1 fruit fly cellular context compared by ENCODE assay signal in the genomic region with DNA sequence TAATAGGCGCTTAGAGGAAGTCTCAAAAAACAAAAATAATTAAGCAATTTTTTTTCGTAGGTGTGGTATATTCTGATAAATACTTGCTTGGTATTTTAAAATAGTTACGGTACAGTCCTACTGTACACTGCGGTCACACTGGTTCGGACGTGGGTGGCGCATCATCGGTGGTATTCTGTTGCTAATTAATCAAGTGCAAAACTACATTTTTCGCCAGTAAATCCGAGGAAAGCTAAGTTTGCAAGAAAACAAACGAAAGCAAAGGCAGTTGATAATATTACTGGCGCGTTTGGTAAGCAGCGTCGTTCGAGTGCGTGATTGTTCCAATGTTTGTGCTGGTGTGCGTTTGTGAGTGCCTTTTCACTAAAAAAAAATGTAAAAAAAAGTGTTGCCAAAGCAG.
TF ChIP-seq lines count a peak whose summit lies in the region.

A gene (plus strand): TSS at position 125 of the 400 bp plus-strand sequence.

TF ChIP-seq in whole organism, embryonic, 481 proteins besides CTCF, POLR2A, EP300 and RAD21 (continued from another document and continues in another):
- TF ChIP-seq E2f1 (GFP tag; IDR thresholded peaks at IDR 0.05; lab: Robert Waterston, UW), result no peak
- TF ChIP-seq CG7928 (GFP tag; optimal IDR thresholded peaks at IDR 0.05; lab: Kevin White, UChicago), result no peak
- no peak for TF ChIP-seq chif (GFP tag; optimal IDR thresholded peaks at IDR 0.05; lab: Kevin White, UChicago)
- TF ChIP-seq HHEX (GFP tag; optimal IDR thresholded peaks at IDR 0.05; lab: Kevin White, UChicago), result no peak
- TF ChIP-seq CG9727 (GFP tag; optimal IDR thresholded peaks at IDR 0.05; lab: Kevin White, UChicago), result no peak
- no peak for TF ChIP-seq CG18011 (GFP tag; optimal IDR thresholded peaks at IDR 0.05; lab: Kevin White, UChicago)
- TF ChIP-seq Aef1 (GFP tag; IDR thresholded peaks at IDR 0.05; lab: Robert Waterston, UW), result no peak
- TF ChIP-seq ind (GFP tag; optimal IDR thresholded peaks at IDR 0.05; lab: Kevin White, UChicago), result no peak
- no peak for TF ChIP-seq ato (GFP tag; IDR thresholded peaks at IDR 0.05; lab: Robert Waterston, UW; ENCODE audit: partially characterized antibody)
- TF ChIP-seq CG12155 (GFP tag; optimal IDR thresholded peaks at IDR 0.05; lab: Kevin White, UChicago), result no peak
- no peak for TF ChIP-seq otp (GFP tag; IDR thresholded peaks at IDR 0.05; lab: Robert Waterston, UW)
- TF ChIP-seq dpn (GFP tag; optimal IDR thresholded peaks at IDR 0.05; lab: Kevin White, UChicago), result no peak
- no peak for TF ChIP-seq fd3F (GFP tag; optimal IDR thresholded peaks at IDR 0.05; lab: Kevin White, UChicago)
- TF ChIP-seq sd (tag; optimal IDR thresholded peaks at IDR 0.05; lab: Kevin White, UChicago), result no peak
- no peak for TF ChIP-seq D19B (GFP tag; optimal IDR thresholded peaks at IDR 0.05; lab: Kevin White, UChicago)
- TF ChIP-seq vvl (GFP tag; IDR thresholded peaks at IDR 0.05; lab: Robert Waterston, UW), result no peak
- no peak for TF ChIP-seq sens-2 (GFP tag; IDR thresholded peaks at IDR 0.05; lab: Robert Waterston, UW)
- TF ChIP-seq corto (GFP tag; optimal IDR thresholded peaks at IDR 0.05; lab: Kevin White, UChicago), result no peak
- TF ChIP-seq scrt (GFP tag; optimal IDR thresholded peaks at IDR 0.05; lab: Kevin White, UChicago), result no peak
- 0 out of 2 replicates have a peak, but pooled peaks have one; percentile 43 for TF ChIP-seq bbx (GFP tag; IDR thresholded peaks at IDR 0.05; lab: Robert Waterston, UW; ENCODE audit: partially characterized antibody)
- no peak for TF ChIP-seq CG1832 (GFP tag; optimal IDR thresholded peaks at IDR 0.05; lab: Kevin White, UChicago)
- no peak for TF ChIP-seq esg (GFP tag; conservative IDR thresholded peaks at IDR 0.05; lab: Robert Waterston, UW)
- TF ChIP-seq Rfx (GFP tag; IDR thresholded peaks at IDR 0.05; lab: Robert Waterston, UW), result no peak; the same call in 1 of the 2 replicates
- TF ChIP-seq Jarid2 (GFP tag; optimal IDR thresholded peaks at IDR 0.05; lab: Kevin White, UChicago), result peak; percentile 72
- TF ChIP-seq zfh1 (GFP tag; IDR thresholded peaks at IDR 0.05; lab: Robert Waterston, UW), result peak; percentile 39; the same call in 1 of the 3 replicates
- no peak for TF ChIP-seq Hand (GFP tag; optimal IDR thresholded peaks at IDR 0.05; lab: Kevin White, UChicago)
- peak; percentile 40 for TF ChIP-seq CG15514 (GFP tag; optimal IDR thresholded peaks at IDR 0.05; lab: Kevin White, UChicago)
- TF ChIP-seq Myb (GFP tag; optimal IDR thresholded peaks at IDR 0.05; lab: Kevin White, UChicago), result no peak
- TF ChIP-seq disco-r (GFP tag; optimal IDR thresholded peaks at IDR 0.05; lab: Kevin White, UChicago), result no peak
- no peak for TF ChIP-seq CG11504 (tag; optimal IDR thresholded peaks at IDR 0.05; lab: Kevin White, UChicago)
- TF ChIP-seq run (tag; optimal IDR thresholded peaks at IDR 0.05; lab: Kevin White, UChicago), result no peak
- no peak for TF ChIP-seq CG14667 (GFP tag; IDR thresholded peaks at IDR 0.05; lab: Robert Waterston, UW)
- TF ChIP-seq Rx (GFP tag; IDR thresholded peaks at IDR 0.05; lab: Robert Waterston, UW), result no peak
- TF ChIP-seq CG12071 (GFP tag; optimal IDR thresholded peaks at IDR 0.05; lab: Kevin White, UChicago), result no peak
- TF ChIP-seq CG16813 (GFP tag; IDR thresholded peaks at IDR 0.05; lab: Robert Waterston, UW; ENCODE audit: partially characterized antibody), result no peak
- no peak for TF ChIP-seq Hr51 (GFP tag; optimal IDR thresholded peaks at IDR 0.05; lab: Kevin White, UChicago)
- no peak for TF ChIP-seq CG18262 (tag; optimal IDR thresholded peaks at IDR 0.05; lab: Kevin White, UChicago)
- no peak for TF ChIP-seq Adf1 (GFP tag; IDR thresholded peaks at IDR 0.05; lab: Robert Waterston, UW)
- no peak for TF ChIP-seq dimm (GFP tag; IDR thresholded peaks at IDR 0.05; lab: Robert Waterston, UW)
- no peak for TF ChIP-seq tin (GFP tag; optimal IDR thresholded peaks at IDR 0.05; lab: Kevin White, UChicago)
- no peak for TF ChIP-seq sisA (GFP tag; IDR thresholded peaks at IDR 0.05; lab: Robert Waterston, UW)
- peak; percentile 36 for TF ChIP-seq CG8290 (GFP tag; optimal IDR thresholded peaks at IDR 0.05; lab: Kevin White, UChicago)
- TF ChIP-seq CG8290 (tag; optimal IDR thresholded peaks at IDR 0.05; lab: Kevin White, UChicago), result no peak
- TF ChIP-seq CG15479 (GFP tag; optimal IDR thresholded peaks at IDR 0.05; lab: Kevin White, UChicago), result no peak
- TF ChIP-seq CG10147 (GFP tag; optimal IDR thresholded peaks at IDR 0.05; lab: Kevin White, UChicago), result no peak
- no peak for TF ChIP-seq nerfin-1 (tag; optimal IDR thresholded peaks at IDR 0.05; lab: Kevin White, UChicago)
- no peak for TF ChIP-seq CG15011 (GFP tag; optimal IDR thresholded peaks at IDR 0.05; lab: Kevin White, UChicago)
- TF ChIP-seq schlank (tag; optimal IDR thresholded peaks at IDR 0.05; lab: Kevin White, UChicago), result no peak
- no peak for TF ChIP-seq CG31365 (tag; optimal IDR thresholded peaks at IDR 0.05; lab: Kevin White, UChicago)
- TF ChIP-seq crc (GFP tag; optimal IDR thresholded peaks at IDR 0.05; lab: Kevin White, UChicago), result no peak
- no peak for TF ChIP-seq Fer2 (tag; optimal IDR thresholded peaks at IDR 0.05; lab: Kevin White, UChicago)
- no peak for TF ChIP-seq CG6854 (GFP tag; optimal IDR thresholded peaks at IDR 0.05; lab: Kevin White, UChicago)
- TF ChIP-seq MESR4 (GFP tag; optimal IDR thresholded peaks at IDR 0.05; lab: Kevin White, UChicago), result peak; percentile 85
- TF ChIP-seq CG10979 (tag; optimal IDR thresholded peaks at IDR 0.05; lab: Kevin White, UChicago), result no peak
- no peak for TF ChIP-seq Dbx (GFP tag; IDR thresholded peaks at IDR 0.05; lab: Robert Waterston, UW)
- no peak for TF ChIP-seq Dll (GFP tag; IDR thresholded peaks at IDR 0.05; lab: Robert Waterston, UW; ENCODE audit: partially characterized antibody)
- no peak for TF ChIP-seq CG3995 (GFP tag; optimal IDR thresholded peaks at IDR 0.05; lab: Kevin White, UChicago)
- TF ChIP-seq CG2889 (GFP tag; IDR thresholded peaks at IDR 0.05; lab: Robert Waterston, UW), result no peak
- no peak for TF ChIP-seq CG16779 (GFP tag; IDR thresholded peaks at IDR 0.05; lab: Robert Waterston, UW)
- TF ChIP-seq CG4617 (GFP tag; optimal IDR thresholded peaks at IDR 0.05; lab: Kevin White, UChicago; ENCODE audit: borderline replicate concordance), result peak; percentile 83
- TF ChIP-seq Usf (GFP tag; optimal IDR thresholded peaks at IDR 0.05; lab: Kevin White, UChicago), result no peak
- TF ChIP-seq Lim3 (GFP tag; IDR thresholded peaks at IDR 0.05; lab: Robert Waterston, UW), result no peak
- TF ChIP-seq cg (GFP tag; optimal IDR thresholded peaks at IDR 0.05; lab: Kevin White, UChicago), result no peak
- no peak for TF ChIP-seq CG6272 (GFP tag; IDR thresholded peaks at IDR 0.05; lab: Robert Waterston, UW)
- no peak for TF ChIP-seq twi (tag; optimal IDR thresholded peaks at IDR 0.05; lab: Kevin White, UChicago)
- TF ChIP-seq ssp (GFP tag; IDR thresholded peaks at IDR 0.05; lab: Robert Waterston, UW), result peak; percentile 19; the same call in 1 of the 2 replicates
- peak; percentile 47 for TF ChIP-seq HmgZ (tag; optimal IDR thresholded peaks at IDR 0.05; lab: Kevin White, UChicago)
- TF ChIP-seq NK7.1 (GFP tag; optimal IDR thresholded peaks at IDR 0.05; lab: Kevin White, UChicago), result no peak
- no peak for TF ChIP-seq chinmo (GFP tag; IDR thresholded peaks at IDR 0.05; lab: Robert Waterston, UW; ENCODE audit: partially characterized antibody)
- no peak for TF ChIP-seq jing (GFP tag; optimal IDR thresholded peaks at IDR 0.05; lab: Kevin White, UChicago)
- TF ChIP-seq maf-S (GFP tag; optimal IDR thresholded peaks at IDR 0.05; lab: Kevin White, UChicago), result no peak
- TF ChIP-seq CG12219 (GFP tag; optimal IDR thresholded peaks at IDR 0.05; lab: Kevin White, UChicago), result no peak
- TF ChIP-seq caup (GFP tag; optimal IDR thresholded peaks at IDR 0.05; lab: Kevin White, UChicago; ENCODE audit: severe bottlenecking), result peak; percentile 2
- no peak for TF ChIP-seq jumu (GFP tag; optimal IDR thresholded peaks at IDR 0.05; lab: Kevin White, UChicago)
- TF ChIP-seq Bteb2 (GFP tag; optimal IDR thresholded peaks at IDR 0.05; lab: Kevin White, UChicago), result no peak
- TF ChIP-seq al (GFP tag; IDR thresholded peaks at IDR 0.05; lab: Robert Waterston, UW), result no peak
- TF ChIP-seq crol (GFP tag; IDR thresholded peaks at IDR 0.05; lab: Robert Waterston, UW), result no peak
- no peak for TF ChIP-seq CG11247 (GFP tag; IDR thresholded peaks at IDR 0.05; lab: Robert Waterston, UW)
- no peak for TF ChIP-seq gcm2 (GFP tag; optimal IDR thresholded peaks at IDR 0.05; lab: Kevin White, UChicago)
- no peak for TF ChIP-seq kah (GFP tag; optimal IDR thresholded peaks at IDR 0.05; lab: Kevin White, UChicago)
- TF ChIP-seq bcd (GFP tag; optimal IDR thresholded peaks at IDR 0.05; lab: Kevin White, UChicago), result no peak
- TF ChIP-seq CG1603 (tag; optimal IDR thresholded peaks at IDR 0.05; lab: Kevin White, UChicago), result peak; percentile 62
- peak; percentile 3 for TF ChIP-seq her (GFP tag; optimal IDR thresholded peaks at IDR 0.05; lab: Kevin White, UChicago)
- TF ChIP-seq vnd (GFP tag; IDR thresholded peaks at IDR 0.05; lab: Robert Waterston, UW; ENCODE audit: partially characterized antibody), result no peak
- TF ChIP-seq CG18619 (GFP tag; optimal IDR thresholded peaks at IDR 0.05; lab: Kevin White, UChicago), result no peak
- TF ChIP-seq CG3281 (GFP tag; optimal IDR thresholded peaks at IDR 0.05; lab: Kevin White, UChicago), result no peak
- no peak for TF ChIP-seq CG8359 (GFP tag; optimal IDR thresholded peaks at IDR 0.05; lab: Kevin White, UChicago; ENCODE audit: borderline replicate concordance)
- no peak for TF ChIP-seq zen2 (GFP tag; IDR thresholded peaks at IDR 0.05; lab: Robert Waterston, UW; ENCODE audit: partially characterized antibody)
- no peak for TF ChIP-seq Meics (GFP tag; optimal IDR thresholded peaks at IDR 0.05; lab: Kevin White, UChicago)
- TF ChIP-seq lab (GFP tag; optimal IDR thresholded peaks at IDR 0.05; lab: Kevin White, UChicago), result no peak
- no peak for TF ChIP-seq Dip3 (GFP tag; optimal IDR thresholded peaks at IDR 0.05; lab: Kevin White, UChicago)
- no peak for TF ChIP-seq CG7963 (GFP tag; IDR thresholded peaks at IDR 0.05; lab: Robert Waterston, UW; ENCODE audit: partially characterized antibody)
- no peak for TF ChIP-seq CG18764 (GFP tag; optimal IDR thresholded peaks at IDR 0.05; lab: Kevin White, UChicago)
- TF ChIP-seq CG33213 (GFP tag; optimal IDR thresholded peaks at IDR 0.05; lab: Kevin White, UChicago), result peak; percentile 39
- peak; percentile 15 for TF ChIP-seq CG8388 (GFP tag; optimal IDR thresholded peaks at IDR 0.05; lab: Kevin White, UChicago)
- TF ChIP-seq gsb-n (tag; optimal IDR thresholded peaks at IDR 0.05; lab: Kevin White, UChicago), result no peak
- TF ChIP-seq amos (GFP tag; IDR thresholded peaks at IDR 0.05; lab: Robert Waterston, UW; ENCODE audit: partially characterized antibody), result no peak
- no peak for TF ChIP-seq pfk (GFP tag; optimal IDR thresholded peaks at IDR 0.05; lab: Kevin White, UChicago)
- TF ChIP-seq CG11456 (GFP tag; IDR thresholded peaks at IDR 0.05; lab: Robert Waterston, UW), result no peak
- no peak for TF ChIP-seq dm (GFP tag; optimal IDR thresholded peaks at IDR 0.05; lab: Kevin White, UChicago)
- no peak for TF ChIP-seq Xbp1 (GFP tag; optimal IDR thresholded peaks at IDR 0.05; lab: Kevin White, UChicago)
- no peak for TF ChIP-seq CG34224 (GFP tag; IDR thresholded peaks at IDR 0.05; lab: Robert Waterston, UW; ENCODE audit: partially characterized antibody)
- TF ChIP-seq ken (GFP tag; IDR thresholded peaks at IDR 0.05; lab: Robert Waterston, UW), result no peak
- TF ChIP-seq Hr3 (GFP tag; optimal IDR thresholded peaks at IDR 0.05; lab: Kevin White, UChicago), result no peak
- no peak for TF ChIP-seq Hey (tag; optimal IDR thresholded peaks at IDR 0.05; lab: Kevin White, UChicago)
- no peak for TF ChIP-seq usp (GFP tag; optimal IDR thresholded peaks at IDR 0.05; lab: Kevin White, UChicago)
- peak; percentile 82 for TF ChIP-seq CG9797 (GFP tag; optimal IDR thresholded peaks at IDR 0.05; lab: Kevin White, UChicago)
- TF ChIP-seq CG10209 (GFP tag; optimal IDR thresholded peaks at IDR 0.05; lab: Kevin White, UChicago), result no peak
- TF ChIP-seq Ravus (GFP tag; IDR thresholded peaks at IDR 0.05; lab: Robert Waterston, UW), result no peak
- no peak for TF ChIP-seq CG16815 (GFP tag; optimal IDR thresholded peaks at IDR 0.05; lab: Kevin White, UChicago)
- no peak for TF ChIP-seq CG10462 (GFP tag; optimal IDR thresholded peaks at IDR 0.05; lab: Kevin White, UChicago)
- no peak for TF ChIP-seq lbe (GFP tag; optimal IDR thresholded peaks at IDR 0.05; lab: Kevin White, UChicago)
- no peak for TF ChIP-seq kay (GFP tag; optimal IDR thresholded peaks at IDR 0.05; lab: Kevin White, UChicago)
- peak; percentile 66 for TF ChIP-seq CG12659 (GFP tag; optimal IDR thresholded peaks at IDR 0.05; lab: Kevin White, UChicago)
- TF ChIP-seq z (GFP tag; IDR thresholded peaks at IDR 0.05; lab: Robert Waterston, UW), result no peak
- TF ChIP-seq Xrp1 (GFP tag; IDR thresholded peaks at IDR 0.05; lab: Robert Waterston, UW), result no peak
- no peak for TF ChIP-seq lov (optimal IDR thresholded peaks at IDR 0.05; lab: Kevin White, UChicago)
- TF ChIP-seq lov (GFP tag; IDR thresholded peaks at IDR 0.05; lab: Robert Waterston, UW), result no peak
- no peak for TF ChIP-seq Max (GFP tag; optimal IDR thresholded peaks at IDR 0.05; lab: Kevin White, UChicago)
- TF ChIP-seq CG11093 (GFP tag; IDR thresholded peaks at IDR 0.05; lab: Robert Waterston, UW), result no peak
- TF ChIP-seq CG13123 (GFP tag; optimal IDR thresholded peaks at IDR 0.05; lab: Kevin White, UChicago), result no peak
- TF ChIP-seq CG10565 (GFP tag; optimal IDR thresholded peaks at IDR 0.05; lab: Kevin White, UChicago), result no peak
- no peak for TF ChIP-seq trh (GFP tag; optimal IDR thresholded peaks at IDR 0.05; lab: Kevin White, UChicago)
- peak; percentile 43; the same call in 1 of the 2 replicates for TF ChIP-seq E2f2 (GFP tag; IDR thresholded peaks at IDR 0.05; lab: Robert Waterston, UW)
- TF ChIP-seq pzg (GFP tag; optimal IDR thresholded peaks at IDR 0.05; lab: Kevin White, UChicago), result peak; percentile 74
- TF ChIP-seq Mes4 (GFP tag; optimal IDR thresholded peaks at IDR 0.05; lab: Kevin White, UChicago), result no peak
- TF ChIP-seq insv (GFP tag; optimal IDR thresholded peaks at IDR 0.05; lab: Kevin White, UChicago), result no peak
- TF ChIP-seq H2.0 (GFP tag; IDR thresholded peaks at IDR 0.05; lab: Robert Waterston, UW), result no peak
- TF ChIP-seq CG7987 (GFP tag; optimal IDR thresholded peaks at IDR 0.05; lab: Kevin White, UChicago), result no peak
- TF ChIP-seq CG32772 (GFP tag; IDR thresholded peaks at IDR 0.05; lab: Robert Waterston, UW), result no peak
- TF ChIP-seq BtbVII (GFP tag; optimal IDR thresholded peaks at IDR 0.05; lab: Kevin White, UChicago), result no peak
- no peak for TF ChIP-seq CG14965 (GFP tag; optimal IDR thresholded peaks at IDR 0.05; lab: Kevin White, UChicago; ENCODE audit: borderline replicate concordance)
